ENCODE assay signal across 2 worm cellular contexts in the genomic region with DNA sequence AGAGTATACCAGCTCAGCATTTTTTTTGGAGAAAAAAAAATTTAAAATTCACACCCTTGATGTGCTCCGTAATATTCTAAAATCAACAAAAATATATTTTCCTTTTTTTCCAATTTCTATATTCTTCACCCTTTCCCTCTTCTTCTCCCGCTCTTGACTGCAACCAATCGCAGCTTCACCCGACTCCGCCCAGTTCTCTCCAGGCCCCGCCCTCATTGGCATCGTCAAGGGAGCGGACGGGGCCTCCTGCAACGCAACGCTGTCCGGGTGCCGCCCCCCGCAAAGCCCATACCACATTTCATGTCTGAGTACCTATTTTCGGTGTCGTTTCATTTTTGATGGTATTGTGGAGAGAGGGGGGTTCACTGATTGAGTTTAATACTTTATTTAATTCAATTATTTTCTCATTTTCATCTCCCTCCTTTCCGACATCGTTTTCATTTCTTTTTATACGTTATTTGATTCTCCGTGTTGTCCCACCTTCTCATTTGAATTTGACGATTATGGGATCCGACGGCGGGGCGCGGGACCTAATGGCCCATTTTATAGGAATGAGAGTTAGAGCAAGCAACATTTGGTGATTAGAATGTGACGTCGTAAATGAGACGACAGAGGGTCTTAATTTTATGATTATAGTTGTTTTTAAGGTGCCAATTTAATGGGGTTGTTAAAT.
A peak's percentile ranks its signal among the peaks of the same experiment; 100 is the strongest.
TF ChIP-seq lines count a peak whose summit lies in the region.

No protein-coding gene starts in this region.

TF ChIP-seq in whole organism, L1 larva, 84 proteins besides CTCF, POLR2A, EP300 and RAD21 (continued from another document):
- TF ChIP-seq C04F5.9 (tag; optimal IDR thresholded peaks at IDR 0.05; lab: Kevin White, UChicago): no peak
- no peak for TF ChIP-seq isw-1 (GFP tag; IDR thresholded peaks at IDR 0.05; lab: Robert Waterston, UW)
- TF ChIP-seq ceh-88 (GFP tag; IDR thresholded peaks at IDR 0.05; lab: Robert Waterston, UW): no peak
- no peak for TF ChIP-seq skn-1 (tag; optimal IDR thresholded peaks at IDR 0.05; lab: Kevin White, UChicago)
- peak; percentile 30 for TF ChIP-seq rnt-1 (tag; optimal IDR thresholded peaks at IDR 0.05; lab: Kevin White, UChicago)
- TF ChIP-seq nhr-85 (tag; lab: Kevin White, UChicago): peak; percentile 56
- no peak for TF ChIP-seq nhr-28 (tag; optimal IDR thresholded peaks at IDR 0.05; lab: Kevin White, UChicago)
- TF ChIP-seq tbx-2 (tag; optimal IDR thresholded peaks at IDR 0.05; lab: Kevin White, UChicago): no peak

TF ChIP-seq in whole organism, L3 larva, 47 proteins besides CTCF, POLR2A, EP300 and RAD21 (continued from another document):
- TF ChIP-seq egl-5 (tag; optimal IDR thresholded peaks at IDR 0.05; lab: Kevin White, UChicago) (peak; percentile 100), nhr-67 (tag; optimal IDR thresholded peaks at IDR 0.05; lab: Kevin White, UChicago) (no peak), mml-1 (tag; optimal IDR thresholded peaks at IDR 0.05; lab: Kevin White, UChicago) (no peak)
TF ChIP-seq in whole organism, L3 larva: peak in this region for 2.
